Worm (Caenorhabditis elegans) whole organism, L1 larva: Measurements from ENCODE around the gene H06A10.1.
A peak's percentile ranks its signal among the peaks of the same experiment; 100 is the strongest.

ENCODE experiments used
- C04F5.9 ChIP-seq: sonication (generic microtip); optimal IDR thresholded peaks from 2 replicates; lab custom pipeline; 2016; ENCODE audit warnings: missing genetic modification characterization, missing compliant biosample characterization
- C34B4.2 ChIP-seq: sonication (generic microtip); optimal IDR thresholded peaks from 2 replicates; lab custom pipeline; 2017; ENCODE audit warnings: mild to moderate bottlenecking, missing genetic modification characterization, missing compliant biosample characterization
- Y116A8C.19 ChIP-seq: sonication (generic microtip); optimal IDR thresholded peaks from 2 replicates; lab custom pipeline; 2016; ENCODE audit warnings: missing compliant biosample characterization, missing genetic modification characterization, borderline replicate concordance
- aha-1 ChIP-seq: fragments of 150-350 bp; optimal IDR thresholded peaks from 2 replicates; lab custom pipeline; 2014; ENCODE audit warnings: missing biosample characterization, missing genetic modification characterization
- alr-1 ChIP-seq: fragments of 200-800 bp; sonication (Bioruptor generic); optimal IDR thresholded peaks from 2 replicates; lab custom pipeline; 2018; ENCODE audit warnings: borderline replicate concordance, mild to moderate bottlenecking, missing genetic modification characterization, missing compliant biosample characterization
- aly-2 ChIP-seq: fragments of 150-350 bp; optimal IDR thresholded peaks from 2 replicates; lab custom pipeline; 2014; ENCODE audit warnings: missing biosample characterization, missing genetic modification characterization
- ceh-63 ChIP-seq: fragments of 200-800 bp; sonication (Bioruptor generic); optimal IDR thresholded peaks from 2 replicates; lab custom pipeline; 2018; ENCODE audit warnings: mild to moderate bottlenecking, missing genetic modification characterization, missing compliant biosample characterization
- ceh-8 ChIP-seq: fragments of 200-800 bp; sonication (Bioruptor generic); optimal IDR thresholded peaks from 2 replicates; lab custom pipeline; 2018; ENCODE audit warnings: mild to moderate bottlenecking, missing genetic modification characterization, moderate library complexity, missing compliant biosample characterization
- ceh-82 ChIP-seq, 3 experiments: fragments of 150-350 bp in 1 of 3; sonication (generic microtip) in 2 of 3; optimal IDR thresholded peaks; 2 replicates each; lab custom pipeline; 2014 to 2017; ENCODE audit warnings: missing biosample characterization in 3 of 3, missing genetic modification characterization in 3 of 3
- dsc-1 ChIP-seq: sonication (generic microtip); optimal IDR thresholded peaks from 2 replicates; lab custom pipeline; 2016; ENCODE audit warnings: mild to moderate bottlenecking, missing genetic modification characterization, missing compliant biosample characterization
- efl-1 ChIP-seq, 4 experiments: fragments of 150-350 bp; optimal IDR thresholded peaks in 3 of 4; peaks in 1 of 4; 1 replicate in 1 of 4; 2 replicates in 3 of 4; lab custom pipeline; 2014; ENCODE audit warnings: missing biosample characterization in 2 of 4, missing genetic modification characterization in 2 of 4, missing genetic modification reagents in 2 of 4
- egl-27 ChIP-seq, 2 experiments: fragments of 150-350 bp in 1 of 2; sonication (generic microtip); optimal IDR thresholded peaks; 3 replicates each; lab custom pipeline; 2017 to 2018; ENCODE audit warnings: missing biosample characterization in 2 of 2, missing genetic modification characterization in 2 of 2, missing genetic modification reagents in 2 of 2
- elt-3 ChIP-seq, 6 experiments: fragments of 150-350 bp in 1 of 6; sonication (generic microtip); optimal IDR thresholded peaks; 2 replicates each; lab custom pipeline; 2017 to 2018; ENCODE audit warnings: missing biosample characterization in 6 of 6, missing genetic modification characterization in 6 of 6, inconsistent platforms in 1 of 6
- ets-5 ChIP-seq: fragments of 200-800 bp; sonication (Bioruptor generic); IDR thresholded peaks from 2 replicates; pipeline ENCODE4 v1.3.6; 2022; ENCODE audit warnings: missing genetic modification characterization, missing compliant biosample characterization
- fkh-10 ChIP-seq: sonication (generic microtip); optimal IDR thresholded peaks from 2 replicates; lab custom pipeline; 2017; ENCODE audit warnings: missing biosample characterization, missing genetic modification reagents, missing genetic modification characterization
- fos-1 ChIP-seq: fragments of 150-350 bp; optimal IDR thresholded peaks from 2 replicates; lab custom pipeline; 2014; ENCODE audit warnings: missing biosample characterization, missing genetic modification characterization
- hlh-17 ChIP-seq: fragments of 200-800 bp; sonication (Bioruptor generic); optimal IDR thresholded peaks from 2 replicates; lab custom pipeline; 2018; ENCODE audit warnings: missing genetic modification characterization, mild to moderate bottlenecking, missing compliant biosample characterization, moderate library complexity, borderline replicate concordance
- hpl-2 ChIP-seq: fragments of 150-350 bp; optimal IDR thresholded peaks from 2 replicates; lab custom pipeline; 2014; ENCODE audit warnings: missing biosample characterization, missing genetic modification reagents, missing genetic modification characterization
- jun-1 ChIP-seq: fragments of 150-350 bp; optimal IDR thresholded peaks from 2 replicates; lab custom pipeline; 2014; ENCODE audit warnings: missing biosample characterization, missing genetic modification reagents, missing genetic modification characterization
- lin-13 ChIP-seq: fragments of 150-350 bp; optimal IDR thresholded peaks from 2 replicates; lab custom pipeline; 2014; ENCODE audit warnings: missing biosample characterization, missing genetic modification reagents, missing genetic modification characterization
- lin-15B ChIP-seq: fragments of 150-350 bp; sonication (generic microtip); optimal IDR thresholded peaks from 3 replicates; lab custom pipeline; 2014; ENCODE audit warnings: missing biosample characterization, missing genetic modification characterization
- lin-35 ChIP-seq, 2 experiments: fragments of 150-350 bp; optimal IDR thresholded peaks; 2 replicates each; lab custom pipeline; 2014; ENCODE audit warnings: missing biosample characterization in 2 of 2, missing genetic modification characterization in 2 of 2, missing genetic modification reagents in 2 of 2
- lin-39 ChIP-seq: fragments of 150-350 bp; optimal IDR thresholded peaks from 2 replicates; lab custom pipeline; 2014; ENCODE audit warnings: missing biosample characterization, missing genetic modification reagents, missing genetic modification characterization
- lir-3 ChIP-seq: sonication (generic microtip); optimal IDR thresholded peaks from 2 replicates; lab custom pipeline; 2016; ENCODE audit warnings: mild to moderate bottlenecking, missing genetic modification characterization, moderate library complexity, missing compliant biosample characterization; ENCODE audit not compliant: poor library complexity
- lsy-2 ChIP-seq, 2 experiments: fragments of 150-350 bp; optimal IDR thresholded peaks; 2 replicates each; lab custom pipeline; 2014; ENCODE audit warnings: missing biosample characterization in 2 of 2, missing genetic modification characterization in 2 of 2
- mab-9 ChIP-seq: fragments of 200-800 bp; sonication (Bioruptor generic); IDR thresholded peaks from 2 replicates; pipeline ENCODE4 v1.3.6; 2022; ENCODE audit warnings: missing genetic modification reagents, missing genetic modification characterization, missing compliant biosample characterization
- mdl-1 ChIP-seq, 2 experiments: fragments of 150-350 bp; optimal IDR thresholded peaks; 2 replicates each; lab custom pipeline; 2014 to 2017; ENCODE audit warnings: missing biosample characterization in 2 of 2, missing genetic modification characterization in 2 of 2, inconsistent platforms in 1 of 2
- mef-2 ChIP-seq: fragments of 150-350 bp; optimal IDR thresholded peaks from 2 replicates; lab custom pipeline; 2014; ENCODE audit warnings: missing biosample characterization, missing genetic modification characterization
- mep-1 ChIP-seq: fragments of 150-350 bp; optimal IDR thresholded peaks from 2 replicates; lab custom pipeline; 2014; ENCODE audit warnings: missing biosample characterization, missing genetic modification characterization
- nhr-12 ChIP-seq: sonication (generic microtip); optimal IDR thresholded peaks from 2 replicates; lab custom pipeline; 2017; ENCODE audit warnings: missing biosample characterization, missing genetic modification characterization
- nhr-20 ChIP-seq: sonication (generic microtip); optimal IDR thresholded peaks from 2 replicates; lab custom pipeline; 2016; ENCODE audit warnings: mild to moderate bottlenecking, missing genetic modification characterization, missing compliant biosample characterization
- nhr-47 ChIP-seq: sonication (generic microtip); optimal IDR thresholded peaks from 2 replicates; lab custom pipeline; 2016; ENCODE audit warnings: mild to moderate bottlenecking, missing genetic modification characterization, moderate library complexity, missing compliant biosample characterization
- nhr-84 ChIP-seq: sonication (generic microtip); optimal IDR thresholded peaks from 2 replicates; lab custom pipeline; 2017; ENCODE audit warnings: missing biosample characterization, missing genetic modification characterization
- nhr-85 ChIP-seq: sonication (generic microtip); peaks from one replicate; lab custom pipeline; 2016; ENCODE audit warnings: missing genetic modification characterization, inconsistent platforms, missing compliant biosample characterization
- nhr-90 ChIP-seq: sonication (generic microtip); optimal IDR thresholded peaks from 2 replicates; lab custom pipeline; 2016; ENCODE audit warnings: mild to moderate bottlenecking, missing genetic modification characterization, missing compliant biosample characterization; ENCODE audit not compliant: poor library complexity
- pag-3 ChIP-seq: sonication (generic microtip); optimal IDR thresholded peaks from 2 replicates; lab custom pipeline; 2017; ENCODE audit warnings: missing genetic modification characterization, mild to moderate bottlenecking, missing compliant biosample characterization, antibody characterized with exemption, borderline replicate concordance; ENCODE audit not compliant: insufficient read depth
- pax-3 ChIP-seq: fragments of 200-800 bp; sonication (Bioruptor generic); optimal IDR thresholded peaks from 2 replicates; lab custom pipeline; 2018; ENCODE audit warnings: mild to moderate bottlenecking, missing genetic modification characterization, moderate library complexity, missing compliant biosample characterization
- pqm-1 ChIP-seq: sonication (generic microtip); optimal IDR thresholded peaks from 3 replicates; lab custom pipeline; 2017; ENCODE audit warnings: missing biosample characterization, missing genetic modification characterization
- skn-1 ChIP-seq: fragments of 150-350 bp; optimal IDR thresholded peaks from 2 replicates; lab custom pipeline; 2014; ENCODE audit warnings: missing biosample characterization, missing genetic modification characterization
- snpc-4 ChIP-seq: fragments of 150-350 bp; optimal IDR thresholded peaks from 2 replicates; lab custom pipeline; 2014; ENCODE audit warnings: missing biosample characterization, missing genetic modification characterization
- snu-23 ChIP-seq: sonication (generic microtip); optimal IDR thresholded peaks from 2 replicates; lab custom pipeline; 2016; ENCODE audit warnings: missing genetic modification characterization, missing compliant biosample characterization
- sptf-1 ChIP-seq: fragments of 150-350 bp; optimal IDR thresholded peaks from 2 replicates; lab custom pipeline; 2014; ENCODE audit warnings: missing biosample characterization, missing genetic modification characterization
- sup-37 ChIP-seq: fragments of 200-800 bp; sonication (Bioruptor generic); optimal IDR thresholded peaks from 2 replicates; lab custom pipeline; 2018; ENCODE audit warnings: mild to moderate bottlenecking, missing genetic modification characterization, missing compliant biosample characterization
- swsn-7 ChIP-seq: sonication (generic microtip); optimal IDR thresholded peaks from 2 replicates; lab custom pipeline; 2016; ENCODE audit warnings: missing genetic modification characterization, missing compliant biosample characterization
- tbx-2 ChIP-seq: sonication (generic microtip); optimal IDR thresholded peaks from 2 replicates; lab custom pipeline; 2016; ENCODE audit warnings: missing genetic modification characterization, missing compliant biosample characterization
- tlp-1 ChIP-seq: fragments of 150-350 bp; optimal IDR thresholded peaks from 2 replicates; lab custom pipeline; 2014; ENCODE audit warnings: missing biosample characterization, missing genetic modification characterization
- unc-130 ChIP-seq: fragments of 150-350 bp; optimal IDR thresholded peaks from 2 replicates; lab custom pipeline; 2017; ENCODE audit warnings: missing biosample characterization, missing genetic modification characterization, inconsistent platforms
- unc-62 ChIP-seq: fragments of 150-350 bp; optimal IDR thresholded peaks from 2 replicates; lab custom pipeline; 2014; ENCODE audit warnings: missing biosample characterization, missing genetic modification reagents, missing genetic modification characterization
- xbp-1 ChIP-seq: sonication (generic microtip); optimal IDR thresholded peaks from 2 replicates; lab custom pipeline; 2016; ENCODE audit warnings: missing genetic modification characterization, missing compliant biosample characterization
- zag-1 ChIP-seq: fragments of 150-350 bp; optimal IDR thresholded peaks from 2 replicates; lab custom pipeline; 2014; ENCODE audit warnings: missing biosample characterization, missing genetic modification characterization
- zip-4 ChIP-seq: fragments of 200-800 bp; sonication (Bioruptor generic); optimal IDR thresholded peaks from 2 replicates; lab custom pipeline; 2018; ENCODE audit warnings: mild to moderate bottlenecking, missing genetic modification characterization, moderate library complexity, missing compliant biosample characterization
- ztf-4 ChIP-seq: fragments of 150-350 bp; optimal IDR thresholded peaks from 2 replicates; lab custom pipeline; 2014; ENCODE audit warnings: missing biosample characterization, missing genetic modification characterization

Gene H06A10.1

DNA sequence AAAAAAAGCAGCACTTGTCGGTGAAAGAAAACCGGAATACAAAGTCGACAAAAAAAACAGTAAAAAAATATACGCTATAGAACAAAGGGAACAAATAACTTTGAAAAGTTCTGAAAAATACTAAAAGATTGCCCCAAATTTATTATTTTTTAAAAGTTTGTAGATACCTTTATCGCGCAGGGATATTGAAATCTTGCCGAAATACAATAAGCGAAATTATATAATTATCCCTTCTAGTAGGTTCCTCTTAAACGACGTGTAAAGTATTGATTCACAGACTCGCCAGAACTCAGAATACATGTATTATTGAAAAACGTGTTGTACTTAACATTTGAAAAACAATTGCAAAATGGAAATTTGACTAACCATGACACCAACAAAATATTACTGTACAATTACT is 7.1 kb downstream of the H06A10.1 start:
- TF ChIP-seq jun-1 (peak; percentile 93), ceh-82 (tag; optimal IDR thresholded peaks at IDR 0.05; lab: Kevin White, UChicago) (peak; percentile 90 to 96 (median 94)), snu-23 (GFP tag; lab: Kevin White, UChicago) (peak; percentile 97), lsy-2 (tag; optimal IDR thresholded peaks at IDR 0.05; lab: Kevin White, UChicago) (peak; percentile 88), sup-37 (GFP tag; lab: Kevin White, UChicago) (peak; percentile 35), aly-2 (tag; lab: Kevin White, UChicago) (peak; percentile 88), pqm-1 (tag; lab: Kevin White, UChicago) (peak; percentile 79), zip-4 (GFP tag; lab: Kevin White, UChicago) (peak; percentile 91), nhr-12 (no peak), nhr-47 (peak; percentile 97), lir-3 (tag; lab: Kevin White, UChicago) (peak; percentile 81), unc-130 (tag; lab: Kevin White, UChicago) (no peak), fkh-10 (GFP tag; lab: Kevin White, UChicago) (peak; percentile 95), elt-3 (tag; optimal IDR thresholded peaks at IDR 0.05; lab: Kevin White, UChicago) (peak in 3 of 6 experiments; percentile 13 to 95 (median 70)), lin-15B (peak; percentile 30), ceh-63 (no peak), efl-1 (optimal IDR thresholded peaks at IDR 0.05; lab: Kevin White, UChicago) (peak; percentile 68 to 69), efl-1 (GFP tag; optimal IDR thresholded peaks at IDR 0.05 in 1 of 2; lab: Kevin White, UChicago) (peak; percentile 16 to 92), fos-1 (tag; lab: Kevin White, UChicago) (peak; percentile 93), hlh-17 (GFP tag; lab: Kevin White, UChicago) (no peak), C04F5.9 (tag; lab: Kevin White, UChicago) (peak; percentile 32), mep-1 (tag; lab: Kevin White, UChicago) (peak; percentile 94), nhr-90 (peak; percentile 95), nhr-85 (tag; lab: Kevin White, UChicago) (peak; percentile 93), nhr-84 (tag; lab: Kevin White, UChicago) (no peak), sptf-1 (tag; lab: Kevin White, UChicago) (no peak), tlp-1 (tag; lab: Kevin White, UChicago) (no peak), snpc-4 (tag; lab: Kevin White, UChicago) (peak; percentile 81), dsc-1 (tag; lab: Kevin White, UChicago) (peak; percentile 98), lin-13 (GFP tag; lab: Kevin White, UChicago) (peak; percentile 77), swsn-7 (peak; percentile 89), ceh-8 (GFP tag; lab: Kevin White, UChicago) (peak; percentile 97), lin-35 (GFP tag; optimal IDR thresholded peaks at IDR 0.05; lab: Kevin White, UChicago) (peak; percentile 44 to 83), nhr-20 (tag; lab: Kevin White, UChicago) (peak; percentile 91), pag-3 (no peak), egl-27 (tag; optimal IDR thresholded peaks at IDR 0.05; lab: Kevin White, UChicago) (peak; percentile 12), mab-9 (peak; percentile 83), ets-5 (no peak), tbx-2 (tag; lab: Kevin White, UChicago) (peak; percentile 91), mdl-1 (tag; optimal IDR thresholded peaks at IDR 0.05; lab: Kevin White, UChicago) (peak in 1 of 2 experiments; percentile 27), mef-2 (tag; lab: Kevin White, UChicago) (peak; percentile 61), skn-1 (tag; lab: Kevin White, UChicago) (peak; percentile 91), zag-1 (tag; lab: Kevin White, UChicago) (peak; percentile 59), hpl-2 (GFP tag; lab: Kevin White, UChicago) (peak; percentile 93), alr-1 (tag; lab: Kevin White, UChicago) (no peak), lin-39 (tag; lab: Kevin White, UChicago) (peak; percentile 96), ztf-4 (tag; lab: Kevin White, UChicago) (peak; percentile 90), Y116A8C.19 (tag; lab: Kevin White, UChicago) (no peak), unc-62 (no peak), xbp-1 (peak; percentile 89), C34B4.2 (no peak), aha-1 (tag; lab: Kevin White, UChicago) (no peak), pax-3 (tag; lab: Kevin White, UChicago) (peak; percentile 63)
